Fruit fly (Drosophila melanogaster): Measurements from ENCODE around the gene CG11699.
A peak's percentile ranks its signal among the peaks of the same experiment; 100 is the strongest.

Gene CG11699

dm6 chrX:11528026-11528702, 42.3 kb upstream of the CG11699 start:
- TF ChIP-seq cic (GFP tag; optimal IDR thresholded peaks at IDR 0.05), result no peak
- TF ChIP-seq Hr96 (GFP tag; optimal IDR thresholded peaks at IDR 0.05), result no peak
- TF ChIP-seq toe (GFP tag; optimal IDR thresholded peaks at IDR 0.05), result no peak
- TF ChIP-seq Clk (GFP tag; optimal IDR thresholded peaks at IDR 0.05), result no peak
- TF ChIP-seq tj (GFP tag; optimal IDR thresholded peaks at IDR 0.05), result no peak
- TF ChIP-seq kay (GFP tag; ENCODE audit: borderline replicate concordance), result peak; percentile 66
- TF ChIP-seq CG33017 (tag; optimal IDR thresholded peaks at IDR 0.05), result no peak
- TF ChIP-seq pad (GFP tag; optimal IDR thresholded peaks at IDR 0.05), result no peak
- TF ChIP-seq ovo (GFP tag; optimal IDR thresholded peaks at IDR 0.05), result no peak
- TF ChIP-seq Crg-1 (GFP tag; optimal IDR thresholded peaks at IDR 0.05), result no peak
- no peak for TF ChIP-seq CG7101 (tag; optimal IDR thresholded peaks at IDR 0.05)
- no peak for TF ChIP-seq Mnt (GFP tag; optimal IDR thresholded peaks at IDR 0.05)
- TF ChIP-seq CG12768 (GFP tag; optimal IDR thresholded peaks at IDR 0.05), result no peak
- no peak for TF ChIP-seq CG1620 (GFP tag; optimal IDR thresholded peaks at IDR 0.05)
- no peak for TF ChIP-seq cnc (optimal IDR thresholded peaks at IDR 0.05)
- peak; percentile 32 for TF ChIP-seq CG5204 (GFP tag; optimal IDR thresholded peaks at IDR 0.05)
- no peak for TF ChIP-seq CG7045 (GFP tag; optimal IDR thresholded peaks at IDR 0.05)
- TF ChIP-seq bab1 (GFP tag; optimal IDR thresholded peaks at IDR 0.05), result peak; percentile 1
- no peak for TF ChIP-seq CG11617 (GFP tag; optimal IDR thresholded peaks at IDR 0.05)

dm6 chrX:11531245-11531644, 39.2 kb upstream of the CG11699 start:
- TF ChIP-seq cic (GFP tag; optimal IDR thresholded peaks at IDR 0.05), result no peak

- no peak for TF ChIP-seq CG12768 (GFP tag; optimal IDR thresholded peaks at IDR 0.05)
- no peak for TF ChIP-seq CG7101 (tag; optimal IDR thresholded peaks at IDR 0.05)
- TF ChIP-seq Hr96 (GFP tag; optimal IDR thresholded peaks at IDR 0.05), result no peak
Measured at dm6 chrX:11542502-11542901, 27.9 kb upstream of the CG11699 start.

- TF ChIP-seq Clk (GFP tag; optimal IDR thresholded peaks at IDR 0.05), result no peak
- no peak for TF ChIP-seq cic (GFP tag; optimal IDR thresholded peaks at IDR 0.05)
- TF ChIP-seq Hr96 (GFP tag; optimal IDR thresholded peaks at IDR 0.05), result no peak
- TF ChIP-seq CG11617 (GFP tag; optimal IDR thresholded peaks at IDR 0.05), result no peak
- TF ChIP-seq tj (GFP tag; optimal IDR thresholded peaks at IDR 0.05), result no peak
- TF ChIP-seq cnc (optimal IDR thresholded peaks at IDR 0.05), result no peak
- no peak for TF ChIP-seq Crg-1 (GFP tag; optimal IDR thresholded peaks at IDR 0.05)
Measured at dm6 chrX:11543318-11543717, 27.1 kb upstream of the CG11699 start.

- TF ChIP-seq cic (GFP tag; optimal IDR thresholded peaks at IDR 0.05) (no peak), CG7045 (GFP tag; optimal IDR thresholded peaks at IDR 0.05) (no peak), Mnt (GFP tag; optimal IDR thresholded peaks at IDR 0.05) (no peak), pad (GFP tag; optimal IDR thresholded peaks at IDR 0.05) (no peak), CG1620 (GFP tag; optimal IDR thresholded peaks at IDR 0.05) (no peak), bab1 (GFP tag; optimal IDR thresholded peaks at IDR 0.05) (no peak), CG5204 (GFP tag; optimal IDR thresholded peaks at IDR 0.05) (no peak), Crg-1 (GFP tag; optimal IDR thresholded peaks at IDR 0.05) (no peak), CG11617 (GFP tag; optimal IDR thresholded peaks at IDR 0.05) (no peak), tj (GFP tag; optimal IDR thresholded peaks at IDR 0.05) (no peak), Clk (GFP tag; optimal IDR thresholded peaks at IDR 0.05) (no peak), CG33017 (tag; optimal IDR thresholded peaks at IDR 0.05) (no peak), kay (GFP tag; ENCODE audit: borderline replicate concordance) (no peak), CG12768 (GFP tag; optimal IDR thresholded peaks at IDR 0.05) (no peak)
Measured at dm6 chrX:11544110-11544950, 26.1 kb upstream of the CG11699 start.

dm6 chrX:11544951-11545426, 25.4 kb upstream of the CG11699 start:
- TF ChIP-seq Crg-1 (GFP tag; optimal IDR thresholded peaks at IDR 0.05) (no peak), Hr96 (GFP tag; optimal IDR thresholded peaks at IDR 0.05) (no peak), CG1620 (GFP tag; optimal IDR thresholded peaks at IDR 0.05) (no peak), toe (GFP tag; optimal IDR thresholded peaks at IDR 0.05) (no peak), CG7045 (GFP tag; optimal IDR thresholded peaks at IDR 0.05) (no peak), CG12768 (GFP tag; optimal IDR thresholded peaks at IDR 0.05) (no peak), kay (GFP tag; ENCODE audit: borderline replicate concordance) (no peak)

- TF ChIP-seq CG33017 (tag; optimal IDR thresholded peaks at IDR 0.05), result no peak
- no peak for TF ChIP-seq ovo (GFP tag; optimal IDR thresholded peaks at IDR 0.05)
- TF ChIP-seq kay (GFP tag; ENCODE audit: borderline replicate concordance), result no peak
- no peak for TF ChIP-seq CG1620 (GFP tag; optimal IDR thresholded peaks at IDR 0.05)
- TF ChIP-seq CG12768 (GFP tag; optimal IDR thresholded peaks at IDR 0.05), result no peak
- no peak for TF ChIP-seq Crg-1 (GFP tag; optimal IDR thresholded peaks at IDR 0.05)
- no peak for TF ChIP-seq CG14711 (tag; optimal IDR thresholded peaks at IDR 0.05)
- no peak for TF ChIP-seq tj (GFP tag; optimal IDR thresholded peaks at IDR 0.05)
- no peak for TF ChIP-seq cnc (optimal IDR thresholded peaks at IDR 0.05)
- TF ChIP-seq cic (GFP tag; optimal IDR thresholded peaks at IDR 0.05), result no peak
- no peak for TF ChIP-seq Clk (GFP tag; optimal IDR thresholded peaks at IDR 0.05)
- no peak for TF ChIP-seq Mnt (GFP tag; optimal IDR thresholded peaks at IDR 0.05)
- no peak for TF ChIP-seq bab1 (GFP tag; optimal IDR thresholded peaks at IDR 0.05)
Measured at dm6 chrX:11546941-11547340, 23.5 kb upstream of the CG11699 start.

Measured in whole organism, adult.